Worm (Caenorhabditis elegans) whole organism, L4/young adult: ENCODE data around the gene cal-8.

ENCODE experiments used
- W03F9.2 ChIP-seq: fragments of 150-350 bp; optimal IDR thresholded peaks from 2 replicates; lab custom pipeline; 2014; ENCODE audit warnings: missing biosample characterization, missing genetic modification characterization
- him-1 ChIP-seq: sonication (generic microtip); optimal IDR thresholded peaks from 2 replicates; lab custom pipeline; 2016; ENCODE audit warnings: missing genotype, missing genetic modification reagents, missing genetic modification characterization, missing compliant biosample characterization

ce11 chrII:5451278-5451677 lies 30.6 kb downstream of the cal-8 start:
- TF ChIP-seq him-1 (no peak), W03F9.2 (tag; lab: Kevin White, UChicago) (no peak)
